Worm (Caenorhabditis elegans) whole organism, L4/young adult: ENCODE data around the gene C47A10.12.

Experiments
- W03F9.2 ChIP-seq: fragments of 150-350 bp; optimal IDR thresholded peaks from 2 replicates; lab custom pipeline; 2014; ENCODE audit warnings: missing biosample characterization, missing genetic modification characterization
- dao-5 ChIP-seq: sonication (generic microtip); optimal IDR thresholded peaks from 2 replicates; lab custom pipeline; 2016; ENCODE audit warnings: missing genotype, missing genetic modification characterization, moderate library complexity, missing compliant biosample characterization
- him-1 ChIP-seq: sonication (generic microtip); optimal IDR thresholded peaks from 2 replicates; lab custom pipeline; 2016; ENCODE audit warnings: missing genotype, missing genetic modification reagents, missing genetic modification characterization, missing compliant biosample characterization

ce11 chrV:17790191-17790590 is 12.5 kb downstream of the C47A10.12 start, which contains the start of gene srh-290:
- TF ChIP-seq W03F9.2 (tag; lab: Kevin White, UChicago) (no peak), him-1 (tag; lab: Kevin White, UChicago) (no peak), dao-5 (tag; lab: Kevin White, UChicago) (no peak)
